Fruit fly (Drosophila melanogaster) Kc167 (cell line): ENCODE data around the gene Tim17b.

Experiments used
- Myc ChIP-seq: fragments of >200 bp; optimal IDR thresholded peaks from 2 replicates; lab custom pipeline; 2017; ENCODE audit warnings: missing external identifiers
- Sin3A ChIP-seq: fragments of >200 bp; optimal IDR thresholded peaks from 2 replicates; lab custom pipeline; 2018; ENCODE audit warnings: missing external identifiers
- h ChIP-seq: fragments of >200 bp; optimal IDR thresholded peaks from 3 replicates; lab custom pipeline; 2018; ENCODE audit warnings: missing external identifiers
- insv ChIP-seq: fragments of >200 bp; optimal IDR thresholded peaks from 3 replicates; lab custom pipeline; 2018; ENCODE audit warnings: missing external identifiers
- psq ChIP-seq: fragments of >200 bp; optimal IDR thresholded peaks from 2 replicates; lab custom pipeline; 2017; ENCODE audit warnings: missing external identifiers
- ttk ChIP-seq: sonication (Bioruptor generic); optimal IDR thresholded peaks from 2 replicates; lab custom pipeline; 2017; ENCODE audit warnings: missing external identifiers

Tim17b gene

dm6 chr3R:3734434-3735248, at the start of gene Tim17b:
TSS of gene Tim17b (plus strand) at chr3R:3734855.
- no peak for TF ChIP-seq h (lab: Kevin White, UChicago)
- TF ChIP-seq insv: no peak
- TF ChIP-seq Myc (lab: Kevin White, UChicago): no peak
- no peak for TF ChIP-seq Sin3A
- no peak for TF ChIP-seq psq (lab: Kevin White, UChicago)
- no peak for TF ChIP-seq ttk (lab: Kevin White, UChicago)

dm6 chr3R:3733936-3734335, 719 bp upstream of the Tim17b start:
- TF ChIP-seq insv (no peak), h (lab: Kevin White, UChicago) (no peak), Myc (lab: Kevin White, UChicago) (no peak), psq (lab: Kevin White, UChicago) (no peak), ttk (lab: Kevin White, UChicago) (no peak), Sin3A (no peak)

dm6 chr3R:3748563-3749156, 14.0 kb downstream of the Tim17b start:
- TF ChIP-seq Sin3A: no peak
- TF ChIP-seq h (lab: Kevin White, UChicago): no peak
- TF ChIP-seq psq (lab: Kevin White, UChicago): no peak
- no peak for TF ChIP-seq insv
- TF ChIP-seq Myc (lab: Kevin White, UChicago): no peak
- TF ChIP-seq ttk (lab: Kevin White, UChicago): no peak

- TF ChIP-seq insv (no peak), h (lab: Kevin White, UChicago) (peak; percentile 75), psq (lab: Kevin White, UChicago) (no peak)
Observed at dm6 chr3R:3750153-3750717, 15.6 kb downstream of the Tim17b start, which contains the start of gene CG41128. TSS of gene CG41128 (plus strand) at chr3R:3750363.

DNA sequence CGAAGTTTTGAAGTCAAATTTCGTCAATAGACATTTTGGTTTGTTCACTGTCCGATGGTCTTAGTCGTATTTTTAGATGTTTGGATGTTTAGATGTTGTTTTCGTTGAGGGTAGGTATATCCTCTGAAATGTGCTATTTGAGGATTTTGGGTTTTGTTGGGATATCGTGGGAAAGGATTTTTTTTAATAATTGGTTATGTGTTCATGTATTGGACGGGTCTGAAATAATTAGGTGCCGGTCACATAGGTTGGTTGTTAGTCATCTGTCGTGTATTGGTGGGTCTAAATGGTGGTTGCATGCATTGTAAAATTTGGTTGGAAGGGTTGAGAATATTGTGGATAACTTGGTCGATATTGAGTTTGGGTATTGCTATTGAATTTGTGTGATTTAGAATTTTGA, 52.1 kb downstream of the Tim17b start:
- TF ChIP-seq h (lab: Kevin White, UChicago) (no peak), Myc (lab: Kevin White, UChicago) (no peak), ttk (lab: Kevin White, UChicago) (no peak), insv (no peak), Sin3A (no peak), psq (lab: Kevin White, UChicago) (no peak)

DNA sequence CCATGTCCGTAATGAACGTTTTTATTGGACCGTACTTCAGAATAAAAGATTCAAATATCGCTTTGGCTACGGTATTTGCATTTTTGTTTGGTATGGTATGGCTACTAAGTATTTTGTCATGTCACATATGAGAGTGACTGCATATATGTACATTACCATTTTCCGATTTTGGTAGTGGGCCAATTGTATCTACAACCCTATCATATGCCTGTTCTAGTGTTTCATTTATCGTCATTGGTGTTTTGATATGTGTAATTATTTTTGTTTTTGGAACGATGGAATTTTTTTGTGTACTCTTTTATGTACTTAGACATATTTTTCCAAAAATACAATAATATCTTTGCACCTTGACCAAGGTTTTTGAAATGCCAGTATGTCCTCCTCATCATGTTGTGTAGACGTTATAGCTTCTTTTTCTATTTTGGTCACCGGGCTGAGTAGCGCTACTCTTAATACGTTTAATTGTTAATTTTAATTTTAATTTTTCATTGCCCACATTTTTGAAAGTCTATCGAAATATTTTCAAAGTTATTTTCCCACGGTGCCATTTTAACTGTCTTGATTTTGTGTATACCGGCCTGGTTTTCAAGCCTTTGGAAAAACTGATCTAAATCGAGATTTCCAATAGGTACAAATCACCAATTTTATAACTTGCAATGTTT, 55.1 kb downstream of the Tim17b start:
- TF ChIP-seq Sin3A (no peak), Myc (lab: Kevin White, UChicago) (no peak), ttk (lab: Kevin White, UChicago) (no peak), insv (no peak), psq (lab: Kevin White, UChicago) (no peak), h (lab: Kevin White, UChicago) (no peak)
